Fruit fly (Drosophila melanogaster) whole organism, adult: ENCODE results near the gene hth.

Source experiments
- CG11617 ChIP-seq: fragments of 200-800 bp; sonication (Bioruptor generic); optimal IDR thresholded peaks from 2 replicates; lab custom pipeline; 2017; ENCODE audit warnings: mild to moderate bottlenecking, missing biosample characterization, missing genetic modification reagents, missing genetic modification characterization
- CG12768 ChIP-seq: fragments of 200-800 bp; sonication (Bioruptor generic); optimal IDR thresholded peaks from 2 replicates; lab custom pipeline; 2017; ENCODE audit warnings: missing biosample characterization, missing genetic modification characterization, mild to moderate bottlenecking, moderate library complexity, missing genetic modification reagents
- CG14711 ChIP-seq: fragments of 200-800 bp; sonication (Bioruptor generic); optimal IDR thresholded peaks from 2 replicates; lab custom pipeline; 2018; ENCODE audit warnings: missing biosample characterization, mild to moderate bottlenecking, missing genetic modification characterization, moderate library complexity
- CG1620 ChIP-seq: fragments of 200-800 bp; sonication (Bioruptor generic); optimal IDR thresholded peaks from 2 replicates; lab custom pipeline; 2016; ENCODE audit warnings: missing biosample characterization, missing genetic modification characterization
- CG33017 ChIP-seq: fragments of 200-800 bp; sonication (Bioruptor generic); optimal IDR thresholded peaks from 2 replicates; lab custom pipeline; 2018; ENCODE audit warnings: missing biosample characterization, mild to moderate bottlenecking, missing genetic modification characterization, moderate library complexity
- CG5204 ChIP-seq: fragments of 200-800 bp; sonication (Bioruptor generic); optimal IDR thresholded peaks from 2 replicates; lab custom pipeline; 2016; ENCODE audit warnings: missing biosample characterization, missing genetic modification characterization
- CG7045 ChIP-seq: fragments of 200-800 bp; sonication (Bioruptor generic); optimal IDR thresholded peaks from 2 replicates; lab custom pipeline; 2017; ENCODE audit warnings: missing biosample characterization, mild to moderate bottlenecking, missing genetic modification characterization
- CG7101 ChIP-seq: fragments of 200-800 bp; sonication (Bioruptor generic); optimal IDR thresholded peaks from 2 replicates; lab custom pipeline; 2018; ENCODE audit warnings: missing biosample characterization, mild to moderate bottlenecking, missing genetic modification characterization, moderate library complexity
- Clk ChIP-seq: fragments of 200-800 bp; sonication (Bioruptor generic); optimal IDR thresholded peaks from 2 replicates; lab custom pipeline; 2017; ENCODE audit warnings: missing biosample characterization, missing genetic modification characterization
- Crg-1 ChIP-seq: fragments of 200-800 bp; sonication (Bioruptor generic); optimal IDR thresholded peaks from 2 replicates; lab custom pipeline; 2016; ENCODE audit warnings: missing biosample characterization, missing genetic modification characterization
- Hr96 ChIP-seq: fragments of 200-800 bp; sonication (Bioruptor generic); optimal IDR thresholded peaks from 2 replicates; lab custom pipeline; 2016; ENCODE audit warnings: missing biosample characterization, missing genetic modification characterization
- Mnt ChIP-seq: fragments of 200-800 bp; sonication (Bioruptor generic); optimal IDR thresholded peaks from 2 replicates; lab custom pipeline; 2016; ENCODE audit warnings: missing biosample characterization, mild to moderate bottlenecking, missing genetic modification characterization
- bab1 ChIP-seq: fragments of 200-800 bp; sonication (Bioruptor generic); optimal IDR thresholded peaks from 3 replicates; lab custom pipeline; 2019; ENCODE audit warnings: missing biosample characterization, mild to moderate bottlenecking, missing genetic modification characterization, moderate library complexity
- cic ChIP-seq: fragments of 200-800 bp; sonication (Bioruptor generic); optimal IDR thresholded peaks from 2 replicates; lab custom pipeline; 2017; ENCODE audit warnings: missing biosample characterization, mild to moderate bottlenecking, missing genetic modification characterization, moderate library complexity
- cnc ChIP-seq, 2 experiments: fragments of >200 bp; optimal IDR thresholded peaks; 2 replicates each; lab custom pipeline; 2017
- kay ChIP-seq: fragments of 200-800 bp; sonication (Bioruptor generic); peaks from one replicate; lab custom pipeline; 2016; ENCODE audit warnings: missing biosample characterization, missing genetic modification characterization, borderline replicate concordance
- ovo ChIP-seq: fragments of 200-800 bp; sonication (Bioruptor generic); optimal IDR thresholded peaks from 2 replicates; lab custom pipeline; 2016; ENCODE audit warnings: missing biosample characterization, missing genetic modification characterization
- pad ChIP-seq: fragments of 200-800 bp; sonication (Bioruptor generic); optimal IDR thresholded peaks from 3 replicates; lab custom pipeline; 2017; ENCODE audit warnings: missing biosample characterization, missing genetic modification characterization, mild to moderate bottlenecking, moderate library complexity, missing genetic modification reagents
- tj ChIP-seq: fragments of 200-800 bp; sonication (Bioruptor generic); optimal IDR thresholded peaks from 3 replicates; lab custom pipeline; 2017; ENCODE audit warnings: missing biosample characterization, mild to moderate bottlenecking, missing genetic modification characterization, moderate library complexity
- toe ChIP-seq: fragments of 200-800 bp; sonication (Bioruptor generic); optimal IDR thresholded peaks from 2 replicates; lab custom pipeline; 2016; ENCODE audit warnings: missing biosample characterization, missing genetic modification characterization

The hth gene

DNA sequence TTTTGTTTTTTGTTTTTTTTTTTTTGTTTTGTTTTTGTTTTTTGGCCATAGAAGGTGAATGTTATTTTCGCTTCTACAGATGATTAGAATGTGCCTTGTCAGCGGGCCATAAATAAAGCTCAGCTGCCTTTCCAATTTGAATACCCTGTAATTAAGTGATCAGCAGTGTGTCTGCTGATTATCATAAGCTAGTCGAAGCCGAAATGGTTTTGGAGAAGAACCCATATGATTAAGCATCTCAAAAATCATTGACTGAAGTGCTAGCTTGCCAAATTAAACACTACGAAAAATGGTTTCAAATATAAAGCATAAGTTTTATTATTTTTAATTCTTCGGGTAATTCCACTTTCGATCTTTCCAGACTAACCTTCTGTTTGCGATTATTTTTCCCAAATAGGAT, 43.9 kb upstream of the hth start:
- TF ChIP-seq cic (GFP tag; lab: Kevin White, UChicago) (no peak), tj (GFP tag; lab: Kevin White, UChicago) (peak; percentile 29), ovo (no peak), Mnt (GFP tag; lab: Kevin White, UChicago) (no peak), CG33017 (tag; lab: Kevin White, UChicago) (no peak), kay (GFP tag; lab: Kevin White, UChicago) (no peak), CG1620 (no peak), CG12768 (GFP tag; lab: Kevin White, UChicago) (no peak), cnc (optimal IDR thresholded peaks at IDR 0.05; lab: Kevin White, UChicago) (no peak)

DNA sequence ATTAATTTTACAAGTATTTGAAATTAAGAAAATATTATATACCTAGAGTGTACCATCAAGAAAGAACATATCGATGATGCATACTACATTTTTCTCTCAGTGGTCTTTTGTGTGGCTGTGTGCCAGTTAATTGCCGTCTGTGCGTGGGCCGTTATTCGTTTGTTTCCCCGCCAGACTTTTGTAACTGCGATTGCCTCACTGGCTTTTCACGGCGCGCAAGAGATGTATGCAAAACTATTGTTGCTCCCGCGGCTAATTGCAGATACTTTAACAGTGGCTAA, 42.3 kb upstream of the hth start:
- no peak for TF ChIP-seq CG33017 (tag; lab: Kevin White, UChicago)
- TF ChIP-seq toe (GFP tag; lab: Kevin White, UChicago): no peak
- TF ChIP-seq Mnt (GFP tag; lab: Kevin White, UChicago): no peak
- TF ChIP-seq cic (GFP tag; lab: Kevin White, UChicago): no peak
- peak; percentile 90 for TF ChIP-seq pad (GFP tag; lab: Kevin White, UChicago)

DNA sequence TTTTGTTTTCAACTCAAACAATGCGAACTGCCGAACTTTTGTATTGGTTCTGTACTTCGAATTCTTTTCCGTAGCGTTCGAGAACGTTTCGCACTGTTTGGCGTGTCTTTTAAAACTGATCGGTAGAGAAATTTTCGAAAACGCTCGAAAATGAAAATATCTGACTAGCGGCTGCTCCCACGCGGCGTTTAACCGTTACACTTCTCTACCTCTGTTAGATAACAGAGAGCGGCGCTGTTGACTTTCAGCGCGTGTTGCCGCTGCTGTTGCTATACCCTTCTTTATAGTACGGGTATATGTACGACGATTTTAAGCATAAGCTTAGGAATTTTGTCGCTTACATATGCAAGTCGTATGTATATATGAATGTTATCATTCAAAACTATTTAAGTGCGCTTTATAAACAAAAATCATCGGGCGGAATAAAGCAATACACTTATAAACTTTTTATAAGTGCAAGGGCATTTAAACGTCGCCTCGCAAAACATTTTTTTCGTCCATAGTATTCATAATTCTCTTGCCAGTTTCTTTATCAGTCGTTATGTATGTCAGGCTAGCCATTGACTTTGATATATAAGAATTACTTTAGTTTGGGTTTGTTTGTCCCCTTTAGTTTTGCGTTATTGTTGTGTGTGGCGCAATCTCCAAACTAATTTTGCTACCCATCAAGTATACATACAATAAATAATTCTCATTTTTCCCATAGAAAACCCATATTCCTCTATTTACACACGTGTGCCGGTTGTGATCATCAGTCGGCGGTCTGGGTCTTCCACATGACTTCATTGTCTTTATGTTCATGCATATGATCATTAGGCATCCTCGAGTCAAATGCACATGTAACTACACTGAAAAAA, 41.7 kb upstream of the hth start, which contains the start of gene Phyhd1:
TSS of gene Phyhd1 (minus strand) at position 101 of the 857 bp plus-strand sequence.
- peak; percentile 65 for TF ChIP-seq CG11617 (GFP tag; lab: Kevin White, UChicago)
- TF ChIP-seq CG12768 (GFP tag; lab: Kevin White, UChicago): peak; percentile 71
- peak; percentile 55 for TF ChIP-seq CG5204 (GFP tag; lab: Kevin White, UChicago)
- peak; percentile 2 for TF ChIP-seq Crg-1 (GFP tag; lab: Kevin White, UChicago)
- TF ChIP-seq CG33017 (tag; lab: Kevin White, UChicago): peak; percentile 89
- peak; percentile 92 for TF ChIP-seq cic (GFP tag; lab: Kevin White, UChicago)
- peak; percentile 51 for TF ChIP-seq CG1620
- no peak for TF ChIP-seq cnc (optimal IDR thresholded peaks at IDR 0.05; lab: Kevin White, UChicago)
- TF ChIP-seq Clk: peak; percentile 33
- TF ChIP-seq pad (GFP tag; lab: Kevin White, UChicago): no peak
- TF ChIP-seq CG14711 (tag; lab: Kevin White, UChicago): peak; percentile 76
- peak; percentile 89 for TF ChIP-seq CG7101 (tag; lab: Kevin White, UChicago)
- peak; percentile 44 for TF ChIP-seq tj (GFP tag; lab: Kevin White, UChicago)
- peak; percentile 69 for TF ChIP-seq CG7045 (GFP tag; lab: Kevin White, UChicago)
- peak; percentile 78 for TF ChIP-seq ovo
- peak; percentile 50 for TF ChIP-seq toe (GFP tag; lab: Kevin White, UChicago)
- peak; percentile 90 for TF ChIP-seq bab1 (GFP tag; lab: Kevin White, UChicago)
- TF ChIP-seq Mnt (GFP tag; lab: Kevin White, UChicago): peak; percentile 79
- no peak for TF ChIP-seq kay (GFP tag; lab: Kevin White, UChicago)
- peak; percentile 67 for TF ChIP-seq Hr96

DNA sequence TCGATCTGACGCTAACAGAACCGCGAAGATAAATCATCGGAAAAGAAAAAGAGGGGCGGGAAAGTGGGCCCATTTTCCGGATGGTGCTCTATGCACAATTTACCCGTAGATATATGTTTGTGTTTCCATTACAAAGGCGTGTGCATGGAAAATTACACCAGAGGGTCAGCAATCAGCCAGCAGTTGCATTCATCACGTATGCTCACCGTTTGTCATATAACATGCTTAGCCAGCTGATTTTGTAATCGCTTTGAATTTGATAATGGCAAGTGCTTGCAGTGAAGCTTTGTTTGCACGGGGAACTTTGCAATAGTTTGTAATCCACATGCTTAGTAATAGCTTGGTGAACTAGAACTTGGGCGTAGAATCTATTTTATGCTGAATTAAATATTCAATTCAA, 40.5 kb upstream of the hth start:
- TF ChIP-seq toe (GFP tag; lab: Kevin White, UChicago): no peak
- TF ChIP-seq CG12768 (GFP tag; lab: Kevin White, UChicago): peak; percentile 13
- no peak for TF ChIP-seq CG14711 (tag; lab: Kevin White, UChicago)
- no peak for TF ChIP-seq Mnt (GFP tag; lab: Kevin White, UChicago)
- TF ChIP-seq cnc (optimal IDR thresholded peaks at IDR 0.05; lab: Kevin White, UChicago): no peak
- no peak for TF ChIP-seq pad (GFP tag; lab: Kevin White, UChicago)
- no peak for TF ChIP-seq kay (GFP tag; lab: Kevin White, UChicago)
- TF ChIP-seq CG7045 (GFP tag; lab: Kevin White, UChicago): no peak
- no peak for TF ChIP-seq CG1620
- no peak for TF ChIP-seq CG33017 (tag; lab: Kevin White, UChicago)
- TF ChIP-seq bab1 (GFP tag; lab: Kevin White, UChicago): no peak
- TF ChIP-seq ovo: no peak
- peak; percentile 16 for TF ChIP-seq tj (GFP tag; lab: Kevin White, UChicago)
- no peak for TF ChIP-seq Crg-1 (GFP tag; lab: Kevin White, UChicago)
- no peak for TF ChIP-seq CG5204 (GFP tag; lab: Kevin White, UChicago)
- TF ChIP-seq Hr96: no peak
- TF ChIP-seq cic (GFP tag; lab: Kevin White, UChicago): peak; percentile 21

DNA sequence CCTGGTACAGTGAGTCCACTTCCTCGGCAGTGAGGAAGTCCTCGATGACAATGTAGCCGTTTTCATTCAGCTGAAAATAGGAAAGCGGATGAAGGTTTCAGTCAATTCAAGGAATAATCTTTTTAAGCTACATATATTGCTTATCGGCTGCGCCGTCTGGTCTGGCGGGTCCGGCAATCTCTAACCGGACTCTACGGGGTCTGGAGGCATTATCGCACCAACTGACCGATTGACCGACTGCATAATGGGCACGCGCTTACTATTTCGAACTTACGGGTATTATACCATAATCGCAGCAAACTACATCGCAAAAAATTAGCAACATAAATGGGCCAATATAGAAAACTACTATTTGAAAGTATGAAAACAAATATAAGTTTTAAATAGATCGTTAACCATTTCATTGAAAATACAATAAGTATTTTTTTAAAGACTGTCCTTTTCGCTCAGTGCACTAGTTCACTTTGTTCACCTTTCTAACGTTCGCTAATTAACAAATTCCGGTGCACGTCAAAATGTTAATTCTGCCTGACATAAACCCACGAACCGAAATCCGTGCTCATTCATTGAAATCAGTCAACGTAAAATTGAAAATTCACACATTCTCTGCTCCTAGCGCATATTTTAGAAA, 39.7 kb upstream of the hth start:
- no peak for TF ChIP-seq pad (GFP tag; lab: Kevin White, UChicago)
- peak; percentile 26 for TF ChIP-seq tj (GFP tag; lab: Kevin White, UChicago)
- peak; percentile 73 for TF ChIP-seq CG33017 (tag; lab: Kevin White, UChicago)
- TF ChIP-seq Mnt (GFP tag; lab: Kevin White, UChicago): peak; percentile 13
- no peak for TF ChIP-seq Crg-1 (GFP tag; lab: Kevin White, UChicago)
- peak; percentile 17 for TF ChIP-seq Hr96
- no peak for TF ChIP-seq ovo
- TF ChIP-seq CG7101 (tag; lab: Kevin White, UChicago): peak; percentile 77
- no peak for TF ChIP-seq cnc (optimal IDR thresholded peaks at IDR 0.05; lab: Kevin White, UChicago)
- TF ChIP-seq CG5204 (GFP tag; lab: Kevin White, UChicago): peak; percentile 59
- TF ChIP-seq CG12768 (GFP tag; lab: Kevin White, UChicago): peak; percentile 6
- TF ChIP-seq kay (GFP tag; lab: Kevin White, UChicago): no peak
- peak; percentile 48 for TF ChIP-seq toe (GFP tag; lab: Kevin White, UChicago)
- peak; percentile 20 for TF ChIP-seq bab1 (GFP tag; lab: Kevin White, UChicago)
- TF ChIP-seq CG1620: peak; percentile 46
- TF ChIP-seq CG14711 (tag; lab: Kevin White, UChicago): peak; percentile 52
- peak; percentile 54 for TF ChIP-seq CG11617 (GFP tag; lab: Kevin White, UChicago)
- TF ChIP-seq cic (GFP tag; lab: Kevin White, UChicago): peak; percentile 78
- no peak for TF ChIP-seq Clk
- TF ChIP-seq CG7045 (GFP tag; lab: Kevin White, UChicago): peak; percentile 58
